Fruit fly (Drosophila melanogaster): ENCODE results near the gene CG5854.

Gene CG5854

DNA sequence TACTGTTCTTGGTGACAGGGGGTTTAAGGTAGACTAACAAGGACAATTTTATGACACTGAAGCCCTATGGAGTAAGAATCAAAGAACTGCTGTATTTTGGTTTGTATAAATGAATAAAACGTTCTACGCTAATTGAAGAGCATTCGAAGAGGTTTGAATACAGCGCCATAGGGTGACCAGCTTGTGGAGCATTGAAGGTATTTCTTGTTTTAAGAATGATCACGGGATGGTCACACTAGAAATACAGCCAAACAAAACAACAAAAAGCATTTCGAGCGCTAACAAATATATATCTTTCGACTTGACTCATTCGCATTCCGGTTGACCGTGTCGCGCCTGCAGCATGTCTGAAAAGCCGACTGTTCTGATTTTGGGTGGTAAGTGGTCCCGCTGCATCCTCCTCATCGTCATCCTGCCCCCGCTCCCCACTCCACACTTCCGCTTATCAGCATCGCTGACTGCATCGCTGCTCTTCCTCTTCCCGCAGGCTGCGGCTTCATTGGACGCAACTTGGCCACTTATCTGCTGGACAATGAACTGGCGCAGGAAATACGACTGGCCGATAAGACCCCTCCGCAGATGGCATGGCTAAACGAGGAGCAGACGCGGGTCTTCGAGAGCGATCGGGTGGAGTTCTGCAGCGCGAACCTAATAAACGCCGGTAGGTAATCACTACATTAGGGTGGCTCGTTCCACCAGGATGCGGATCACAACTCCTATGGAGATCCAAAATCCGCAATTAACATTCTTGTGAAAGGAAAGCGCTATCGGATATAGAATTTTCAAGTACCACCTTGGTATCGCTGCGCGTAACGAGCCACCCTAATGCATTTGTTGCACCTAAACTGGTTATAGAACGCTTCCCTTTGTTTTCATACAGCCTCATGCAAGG, at the start of gene CG5854 (continued):
- TF ChIP-seq CG17568 (GFP tag; optimal IDR thresholded peaks at IDR 0.05) (peak; percentile 95), gt (GFP tag; IDR thresholded peaks at IDR 0.05) (peak; percentile 41; the same call in 1 of the 2 replicates), CG3163 (GFP tag; optimal IDR thresholded peaks at IDR 0.05) (peak; percentile 23), B-H2 (GFP tag; optimal IDR thresholded peaks at IDR 0.05) (no peak), CG6791 (GFP tag; IDR thresholded peaks at IDR 0.05; ENCODE audit: partially characterized antibody) (no peak), wdn (GFP tag; IDR thresholded peaks at IDR 0.05) (peak; percentile 33; the same call in 1 of the 2 replicates), CG11456 (GFP tag; IDR thresholded peaks at IDR 0.05) (peak; percentile 77), CG4707 (GFP tag; optimal IDR thresholded peaks at IDR 0.05) (peak; percentile 75), Scr (GFP tag; IDR thresholded peaks at IDR 0.05; ENCODE audit: partially characterized antibody) (no peak), ash1 (GFP tag; optimal IDR thresholded peaks at IDR 0.05) (no peak), CG10543 (GFP tag; optimal IDR thresholded peaks at IDR 0.05) (peak; percentile 34), CG16779 (GFP tag; IDR thresholded peaks at IDR 0.05) (no peak), Oli (tag; optimal IDR thresholded peaks at IDR 0.05) (peak; percentile 83), Elba2 (GFP tag; optimal IDR thresholded peaks at IDR 0.05) (no peak), CG8359 (GFP tag; optimal IDR thresholded peaks at IDR 0.05; ENCODE audit: borderline replicate concordance) (no peak), CG16813 (GFP tag; IDR thresholded peaks at IDR 0.05; ENCODE audit: partially characterized antibody) (peak; percentile 38; the same call in 1 of the 3 replicates), org-1 (GFP tag; optimal IDR thresholded peaks at IDR 0.05) (peak; percentile 73), Sox102F (GFP tag; optimal IDR thresholded peaks at IDR 0.05) (peak; percentile 86), lbe (GFP tag; optimal IDR thresholded peaks at IDR 0.05) (peak; percentile 92), Nf-YC (tag; optimal IDR thresholded peaks at IDR 0.05) (peak; percentile 4), fru (optimal IDR thresholded peaks at IDR 0.05) (no peak), sna (GFP tag; IDR thresholded peaks at IDR 0.05; ENCODE audit: partially characterized antibody) (no peak; the same call in 1 of the 2 replicates), crp (GFP tag; optimal IDR thresholded peaks at IDR 0.05) (no peak), CG7839 (tag; optimal IDR thresholded peaks at IDR 0.05) (peak; percentile 70), tio (GFP tag; optimal IDR thresholded peaks at IDR 0.05) (no peak), B-H1 (GFP tag; IDR thresholded peaks at IDR 0.05) (peak; percentile 45; the same call in 2 of the 3 replicates), CG12744 (GFP tag; optimal IDR thresholded peaks at IDR 0.05) (peak; percentile 27), mam (GFP tag; optimal IDR thresholded peaks at IDR 0.05) (peak; percentile 59), trh (GFP tag; optimal IDR thresholded peaks at IDR 0.05) (peak; percentile 18), Camta (GFP tag; optimal IDR thresholded peaks at IDR 0.05) (peak; percentile 68), CG14710 (tag; optimal IDR thresholded peaks at IDR 0.05) (peak; percentile 27), run (tag; optimal IDR thresholded peaks at IDR 0.05) (peak; percentile 38), CG10321 (GFP tag; IDR thresholded peaks at IDR 0.05) (peak; percentile 59), ATbp (GFP tag; optimal IDR thresholded peaks at IDR 0.05) (peak; percentile 92), CG10654 (GFP tag; optimal IDR thresholded peaks at IDR 0.05) (peak; percentile 66), sqz (GFP tag; optimal IDR thresholded peaks at IDR 0.05) (no peak), corto (GFP tag; optimal IDR thresholded peaks at IDR 0.05) (no peak), HmgZ (tag; optimal IDR thresholded peaks at IDR 0.05) (peak; percentile 52), CG9609 (GFP tag; optimal IDR thresholded peaks at IDR 0.05) (peak; percentile 61), Adf1 (GFP tag; IDR thresholded peaks at IDR 0.05) (no peak; the same call in 1 of the 2 replicates), zfh2 (GFP tag; optimal IDR thresholded peaks at IDR 0.05) (peak; percentile 17), Hr3 (GFP tag; optimal IDR thresholded peaks at IDR 0.05) (peak; percentile 47), fd64A (GFP tag; optimal IDR thresholded peaks at IDR 0.05) (peak; percentile 53), Trl (optimal IDR thresholded peaks at IDR 0.05) (no peak), Trl (GFP tag; optimal IDR thresholded peaks at IDR 0.05) (peak; percentile 76), Lhr (GFP tag; optimal IDR thresholded peaks at IDR 0.05) (peak; percentile 55), CG34224 (GFP tag; IDR thresholded peaks at IDR 0.05; ENCODE audit: partially characterized antibody) (no peak), lmd (GFP tag; IDR thresholded peaks at IDR 0.05) (peak; percentile 59)
